Fruit fly (Drosophila melanogaster): ENCODE measurements around the gene Muc14A.
A peak's percentile ranks its signal among the peaks of the same experiment; 100 is the strongest.

Gene Muc14A

DNA sequence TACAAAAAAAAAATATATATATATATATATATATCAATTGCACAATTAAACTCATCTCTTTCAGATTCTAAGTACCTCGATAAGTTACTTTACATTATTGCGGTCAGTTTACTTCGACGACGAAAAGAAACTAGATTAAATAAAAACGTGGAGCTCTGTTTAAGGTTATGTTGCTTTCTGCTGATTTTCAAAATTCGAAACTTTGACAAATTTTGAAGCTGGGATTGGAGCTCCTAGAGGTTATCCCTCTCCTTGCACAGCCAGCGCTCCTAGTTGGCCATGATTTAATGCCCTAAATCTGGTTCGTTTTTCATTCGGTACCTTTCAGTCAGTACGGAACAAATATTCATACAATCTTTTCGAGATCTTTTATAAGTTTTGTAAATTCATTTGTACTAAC, 32.3 kb upstream of the Muc14A start, which contains the start of gene CG42766:
CG42766 (plus strand) TSS at position 301 of the 400 bp plus-strand sequence.
- TF ChIP-seq lola (GFP tag; optimal IDR thresholded peaks at IDR 0.05) (no peak), Myc (optimal IDR thresholded peaks at IDR 0.05) (no peak), foxo (GFP tag; optimal IDR thresholded peaks at IDR 0.05) (no peak), Jra (GFP tag; optimal IDR thresholded peaks at IDR 0.05) (no peak), h (GFP tag; optimal IDR thresholded peaks at IDR 0.05) (no peak), Vsx2 (GFP tag; optimal IDR thresholded peaks at IDR 0.05; ENCODE audit: partially characterized antibody) (no peak), fru (GFP tag; optimal IDR thresholded peaks at IDR 0.05) (no peak), OdsH (GFP tag; optimal IDR thresholded peaks at IDR 0.05) (no peak), sage (GFP tag; optimal IDR thresholded peaks at IDR 0.05) (no peak), CG32264 (GFP tag; optimal IDR thresholded peaks at IDR 0.05) (no peak), sv (GFP tag; optimal IDR thresholded peaks at IDR 0.05) (no peak), CG9705 (GFP tag; optimal IDR thresholded peaks at IDR 0.05) (no peak), Hr78 (GFP tag; optimal IDR thresholded peaks at IDR 0.05) (no peak), br (GFP tag; optimal IDR thresholded peaks at IDR 0.05) (no peak), Dfd (GFP tag; optimal IDR thresholded peaks at IDR 0.05) (no peak)

- no peak for TF ChIP-seq Abd-B (GFP tag; optimal IDR thresholded peaks at IDR 0.05)
- no peak for TF ChIP-seq Mio (GFP tag; optimal IDR thresholded peaks at IDR 0.05)
- no peak for TF ChIP-seq h (GFP tag; optimal IDR thresholded peaks at IDR 0.05)
- no peak for TF ChIP-seq Jra (GFP tag; optimal IDR thresholded peaks at IDR 0.05)
- TF ChIP-seq tai (GFP tag; optimal IDR thresholded peaks at IDR 0.05) = no peak
- TF ChIP-seq Dfd (GFP tag; optimal IDR thresholded peaks at IDR 0.05) = no peak
- TF ChIP-seq fru (GFP tag; optimal IDR thresholded peaks at IDR 0.05) = no peak
- no peak for TF ChIP-seq rgr (GFP tag; optimal IDR thresholded peaks at IDR 0.05)
- no peak for TF ChIP-seq CG9705 (GFP tag; optimal IDR thresholded peaks at IDR 0.05)
- no peak for TF ChIP-seq Vsx2 (GFP tag; optimal IDR thresholded peaks at IDR 0.05; ENCODE audit: partially characterized antibody)
- TF ChIP-seq sv (GFP tag; optimal IDR thresholded peaks at IDR 0.05) = no peak
- TF ChIP-seq OdsH (GFP tag; optimal IDR thresholded peaks at IDR 0.05) = no peak
- no peak for TF ChIP-seq CG32264 (GFP tag; optimal IDR thresholded peaks at IDR 0.05)
- TF ChIP-seq foxo (GFP tag; optimal IDR thresholded peaks at IDR 0.05) = no peak
- TF ChIP-seq woc (GFP tag; optimal IDR thresholded peaks at IDR 0.05) = no peak
Observed at dm6 chrX:15982844-15983243, 26.1 kb upstream of the Muc14A start, which contains the start of gene Cep164. Gene Cep164 (minus strand): TSS chrX:15982944.

DNA sequence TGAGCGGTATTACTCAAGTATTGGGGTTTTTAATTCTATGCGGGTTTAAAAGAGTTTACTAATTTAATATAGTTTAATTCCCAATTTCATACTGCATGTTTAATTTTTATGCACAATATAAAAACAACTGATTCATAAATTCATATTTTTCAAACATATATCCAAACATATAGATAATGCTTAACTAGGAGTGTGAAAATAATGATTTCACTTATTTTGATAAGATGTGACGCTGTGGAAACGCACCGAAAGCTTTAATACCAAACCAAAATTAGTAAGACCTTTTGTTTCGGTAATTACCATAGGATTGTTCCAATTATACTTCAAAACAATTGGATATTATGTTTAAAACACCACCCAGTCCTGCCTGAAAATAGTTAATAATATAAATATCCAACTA, 25.4 kb upstream of the Muc14A start, which contains the start of gene Slc25A46a:
Slc25A46a (plus strand) TSS at position 272 of the 400 bp plus-strand sequence.
- TF ChIP-seq foxo (GFP tag; optimal IDR thresholded peaks at IDR 0.05) (no peak), woc (GFP tag; optimal IDR thresholded peaks at IDR 0.05) (peak; percentile 7), HLH106 (tag; optimal IDR thresholded peaks at IDR 0.05) (peak; percentile 8)

DNA sequence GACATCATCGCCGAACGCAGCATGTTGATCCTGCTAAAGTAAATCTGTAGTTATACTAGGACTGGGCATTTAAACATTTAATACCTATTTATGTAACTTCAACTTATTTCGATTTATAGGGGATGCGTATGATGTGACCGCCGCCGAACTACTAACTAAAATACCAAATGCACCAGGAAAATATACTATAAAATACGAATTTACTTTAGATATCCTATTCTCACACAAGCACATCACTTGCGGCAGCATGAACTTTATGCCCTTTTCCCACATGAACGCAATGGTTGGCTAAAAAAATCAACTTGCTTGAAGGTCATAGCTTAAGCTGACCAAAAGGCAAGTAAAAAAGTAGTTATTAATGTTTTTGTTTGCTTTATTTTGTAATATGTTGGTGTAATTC, 22.3 kb upstream of the Muc14A start, which contains the start of gene ND-20:
ND-20 (minus strand) TSS at position 155 of the 400 bp plus-strand sequence.
- TF ChIP-seq dsf (GFP tag; optimal IDR thresholded peaks at IDR 0.05; ENCODE audit: borderline replicate concordance) (no peak), Dif (GFP tag; optimal IDR thresholded peaks at IDR 0.05; ENCODE audit: partially characterized antibody) (no peak), woc (GFP tag; optimal IDR thresholded peaks at IDR 0.05) (peak; percentile 60), CG32264 (GFP tag; optimal IDR thresholded peaks at IDR 0.05) (no peak), usp (GFP tag; optimal IDR thresholded peaks at IDR 0.05) (no peak), Mio (GFP tag; optimal IDR thresholded peaks at IDR 0.05) (no peak), foxo (GFP tag; optimal IDR thresholded peaks at IDR 0.05) (peak in 1 of 2 experiments; percentile 8), psq (GFP tag; optimal IDR thresholded peaks at IDR 0.05) (no peak), ey (GFP tag; optimal IDR thresholded peaks at IDR 0.05) (no peak), Vsx2 (GFP tag; optimal IDR thresholded peaks at IDR 0.05; ENCODE audit: partially characterized antibody) (no peak), Abd-B (GFP tag; optimal IDR thresholded peaks at IDR 0.05) (peak; percentile 17), rgr (GFP tag; optimal IDR thresholded peaks at IDR 0.05) (no peak), Jra (GFP tag; optimal IDR thresholded peaks at IDR 0.05) (no peak), Sp1 (GFP tag; optimal IDR thresholded peaks at IDR 0.05) (no peak), dmrt93B (GFP tag; optimal IDR thresholded peaks at IDR 0.05) (no peak), lola (GFP tag; optimal IDR thresholded peaks at IDR 0.05) (no peak), Dfd (GFP tag; optimal IDR thresholded peaks at IDR 0.05) (no peak), HLH106 (tag; optimal IDR thresholded peaks at IDR 0.05) (peak; percentile 4), Hr83 (GFP tag; optimal IDR thresholded peaks at IDR 0.05; ENCODE audit: poor library complexity, severe bottlenecking) (no peak), pan (optimal IDR thresholded peaks at IDR 0.05) (no peak), CG9705 (GFP tag; optimal IDR thresholded peaks at IDR 0.05) (no peak), fru (GFP tag; optimal IDR thresholded peaks at IDR 0.05) (no peak), br (GFP tag; optimal IDR thresholded peaks at IDR 0.05) (no peak), N (GFP tag; optimal IDR thresholded peaks at IDR 0.05) (peak; percentile 98), Myc (optimal IDR thresholded peaks at IDR 0.05) (no peak), jim (GFP tag; optimal IDR thresholded peaks at IDR 0.05) (no peak), CrebA (GFP tag; optimal IDR thresholded peaks at IDR 0.05; ENCODE audit: borderline replicate concordance) (no peak), tai (GFP tag; optimal IDR thresholded peaks at IDR 0.05) (no peak), sage (GFP tag; optimal IDR thresholded peaks at IDR 0.05) (no peak), Rel (GFP tag; optimal IDR thresholded peaks at IDR 0.05) (no peak), Rel (tag; optimal IDR thresholded peaks at IDR 0.05) (no peak), Hnf4 (GFP tag; optimal IDR thresholded peaks at IDR 0.05) (no peak), h (GFP tag; optimal IDR thresholded peaks at IDR 0.05) (no peak), GATAd (GFP tag; optimal IDR thresholded peaks at IDR 0.05) (no peak), dl (GFP tag; optimal IDR thresholded peaks at IDR 0.05; ENCODE audit: insufficient read depth in 1 of 2, partially characterized antibody in 2 of 2) (no peak), brk (GFP tag; optimal IDR thresholded peaks at IDR 0.05) (no peak), Hr78 (GFP tag; optimal IDR thresholded peaks at IDR 0.05) (peak; percentile 86), sv (GFP tag; optimal IDR thresholded peaks at IDR 0.05) (peak; percentile 1), OdsH (GFP tag; optimal IDR thresholded peaks at IDR 0.05) (no peak)
